Fruit fly (Drosophila melanogaster) whole organism, embryonic: ENCODE measurements around the gene sowi.
A peak's percentile ranks its signal among the peaks of the same experiment; 100 is the strongest.

ENCODE experiments used
- Antp ChIP-seq: fragments of 200-800 bp; sonication (Bioruptor generic); optimal IDR thresholded peaks from 3 replicates; lab custom pipeline; 2016; ENCODE audit warnings: missing biosample characterization, missing genetic modification characterization
- Blimp-1 ChIP-seq: fragments of 200-800 bp; sonication (Bioruptor generic); optimal IDR thresholded peaks from 3 replicates; lab custom pipeline; 2018; ENCODE audit warnings: missing biosample characterization, missing genetic modification characterization, mild to moderate bottlenecking, moderate library complexity, missing genetic modification reagents
- CG10267 ChIP-seq: fragments of 200-800 bp; sonication (Bioruptor generic); optimal IDR thresholded peaks from 2 replicates; lab custom pipeline; 2018; ENCODE audit warnings: missing biosample characterization, mild to moderate bottlenecking, missing genetic modification characterization, moderate library complexity
- CG10431 ChIP-seq: fragments of 200-800 bp; sonication (Bioruptor generic); optimal IDR thresholded peaks from 3 replicates; lab custom pipeline; 2018; ENCODE audit warnings: missing biosample characterization, mild to moderate bottlenecking, missing genetic modification characterization
- CG10543 ChIP-seq: fragments of 200-800 bp; sonication (Bioruptor generic); optimal IDR thresholded peaks from 3 replicates; lab custom pipeline; 2017; ENCODE audit warnings: missing biosample characterization, mild to moderate bottlenecking, missing genetic modification characterization, moderate library complexity
- CG12071 ChIP-seq: fragments of 200-800 bp; sonication (Bioruptor generic); optimal IDR thresholded peaks from 3 replicates; lab custom pipeline; 2018; ENCODE audit warnings: missing biosample characterization, mild to moderate bottlenecking, missing genetic modification characterization
- CG12236 ChIP-seq: fragments of 200-800 bp; sonication (Bioruptor generic); optimal IDR thresholded peaks from 2 replicates; lab custom pipeline; 2016; ENCODE audit warnings: missing biosample characterization, missing genetic modification characterization
- CG13775 ChIP-seq: fragments of 200-800 bp; sonication (Bioruptor generic); optimal IDR thresholded peaks from 3 replicates; lab custom pipeline; 2017; ENCODE audit warnings: missing biosample characterization, mild to moderate bottlenecking, missing genetic modification characterization
- CG14860 ChIP-seq: fragments of 200-800 bp; sonication (Bioruptor generic); IDR thresholded peaks from 3 replicates; pipeline ENCODE4 v1.3.6; 2022; ENCODE audit warnings: missing biosample characterization, missing genetic modification characterization; ENCODE audit not compliant: partially characterized antibody
- CG15696 ChIP-seq: fragments of 200-800 bp; sonication (Bioruptor generic); optimal IDR thresholded peaks from 2 replicates; lab custom pipeline; 2019; ENCODE audit warnings: missing biosample characterization, mild to moderate bottlenecking, missing genetic modification characterization, moderate library complexity
- CG16815 ChIP-seq: fragments of 200-800 bp; sonication (Bioruptor generic); optimal IDR thresholded peaks from 3 replicates; lab custom pipeline; 2017; ENCODE audit warnings: missing biosample characterization, mild to moderate bottlenecking, missing genetic modification characterization
- CG18262 ChIP-seq: fragments of 200-800 bp; optimal IDR thresholded peaks from 3 replicates; lab custom pipeline; 2019; ENCODE audit warnings: missing biosample characterization, mild to moderate bottlenecking, missing genetic modification characterization, moderate library complexity
- CG2129 ChIP-seq: fragments of 200-800 bp; sonication (Bioruptor generic); IDR thresholded peaks from 2 replicates; pipeline ENCODE4 v1.3.6; 2022; ENCODE audit warnings: missing biosample characterization, missing genetic modification characterization; ENCODE audit not compliant: partially characterized antibody
- CG2199 ChIP-seq: fragments of 200-800 bp; sonication (Bioruptor generic); IDR thresholded peaks from 3 replicates; pipeline ENCODE4 v1.3.6; 2022; ENCODE audit warnings: missing biosample characterization, missing genetic modification characterization
- CG32772 ChIP-seq: fragments of 200-800 bp; sonication (Bioruptor generic); IDR thresholded peaks from 2 replicates; pipeline ENCODE4 v1.3.6; 2022; ENCODE audit warnings: missing biosample characterization, missing genetic modification characterization
- CG34224 ChIP-seq: fragments of 200-800 bp; sonication (Bioruptor generic); IDR thresholded peaks from 3 replicates; pipeline ENCODE4 v1.3.6; 2022; ENCODE audit warnings: missing biosample characterization, missing genetic modification characterization; ENCODE audit not compliant: partially characterized antibody
- CG4424 ChIP-seq: fragments of 200-800 bp; sonication (Bioruptor generic); optimal IDR thresholded peaks from 3 replicates; lab custom pipeline; 2016; ENCODE audit warnings: missing biosample characterization, missing genetic modification characterization
- CG5180 ChIP-seq: fragments of 200-800 bp; sonication (Bioruptor generic); optimal IDR thresholded peaks from 3 replicates; lab custom pipeline; 2017; ENCODE audit warnings: missing biosample characterization, missing genetic modification characterization, mild to moderate bottlenecking, moderate library complexity, missing genetic modification reagents
- CG6791 ChIP-seq: fragments of 200-800 bp; sonication (Bioruptor generic); IDR thresholded peaks from 3 replicates; pipeline ENCODE4 v1.3.6; 2022; ENCODE audit warnings: missing biosample characterization, missing genetic modification characterization; ENCODE audit not compliant: partially characterized antibody
- CG7556 ChIP-seq: fragments of 200-800 bp; sonication (Bioruptor generic); optimal IDR thresholded peaks from 2 replicates; lab custom pipeline; 2017; ENCODE audit warnings: missing biosample characterization, mild to moderate bottlenecking, missing genetic modification characterization
- CG7963 ChIP-seq: fragments of 200-800 bp; sonication (Bioruptor generic); IDR thresholded peaks from 3 replicates; pipeline ENCODE4 v1.3.6; 2022; ENCODE audit warnings: missing biosample characterization, missing genetic modification characterization; ENCODE audit not compliant: partially characterized antibody
- CG9727 ChIP-seq: fragments of 200-800 bp; sonication (Bioruptor generic); optimal IDR thresholded peaks from 3 replicates; lab custom pipeline; 2017; ENCODE audit warnings: missing biosample characterization, mild to moderate bottlenecking, missing genetic modification characterization
- CG9932 ChIP-seq: fragments of 200-800 bp; sonication (Bioruptor generic); IDR thresholded peaks from 2 replicates; pipeline ENCODE4 v1.3.6; 2022; ENCODE audit warnings: missing biosample characterization, missing genetic modification characterization
- E2f2 ChIP-seq: fragments of 200-800 bp; sonication (Bioruptor generic); IDR thresholded peaks from 2 replicates; pipeline ENCODE4 v1.3.6; 2022; ENCODE audit warnings: missing biosample characterization, missing genetic modification characterization
- Eip74EF ChIP-seq, 2 experiments: fragments of 200-800 bp in 1 of 2; fragments of >200 bp in 1 of 2; sonication (Bioruptor generic) in 1 of 2; optimal IDR thresholded peaks; 2 replicates each; lab custom pipeline; 2017 to 2019; ENCODE audit warnings: missing biosample characterization in 2 of 2, missing genetic modification characterization in 2 of 2, mild to moderate bottlenecking in 1 of 2, moderate library complexity in 1 of 2
- Hey ChIP-seq: fragments of 200-800 bp; sonication (Bioruptor generic); optimal IDR thresholded peaks from 3 replicates; lab custom pipeline; 2018; ENCODE audit warnings: missing biosample characterization, mild to moderate bottlenecking, missing genetic modification characterization
- Hr78 ChIP-seq, 2 experiments: fragments of 200-800 bp in 1 of 2; fragments of >200 bp in 1 of 2; sonication (Bioruptor generic) in 1 of 2; optimal IDR thresholded peaks; 2 replicates each; lab custom pipeline; 2017 to 2019; ENCODE audit warnings: missing biosample characterization in 2 of 2, missing genetic modification characterization in 2 of 2, mild to moderate bottlenecking in 1 of 2, moderate library complexity in 1 of 2
- Meics ChIP-seq: fragments of 200-800 bp; sonication (Bioruptor generic); optimal IDR thresholded peaks from 2 replicates; lab custom pipeline; 2017; ENCODE audit warnings: missing biosample characterization, mild to moderate bottlenecking, missing genetic modification characterization
- NC2β ChIP-seq: fragments of 200-800 bp; sonication (Bioruptor generic); optimal IDR thresholded peaks from 2 replicates; lab custom pipeline; 2016; ENCODE audit warnings: missing biosample characterization, missing genetic modification characterization
- Opbp ChIP-seq: fragments of 200-800 bp; sonication (Bioruptor generic); IDR thresholded peaks from 3 replicates; pipeline ENCODE4 v1.3.6; 2022; ENCODE audit warnings: missing biosample characterization, missing genetic modification characterization; ENCODE audit not compliant: partially characterized antibody
- Pdp1 ChIP-seq, 2 experiments: fragments of 200-800 bp; sonication (Bioruptor generic); optimal IDR thresholded peaks; 3 replicates each; lab custom pipeline; 2016; ENCODE audit warnings: missing biosample characterization in 2 of 2, missing genetic modification characterization in 2 of 2, mild to moderate bottlenecking in 1 of 2, moderate library complexity in 1 of 2
- Sry-δ ChIP-seq: fragments of 200-800 bp; sonication (Bioruptor generic); optimal IDR thresholded peaks from 2 replicates; lab custom pipeline; 2016; ENCODE audit warnings: missing biosample characterization, missing genetic modification characterization
- Tbp ChIP-seq: fragments of >200 bp; optimal IDR thresholded peaks from 2 replicates; lab custom pipeline; 2018; ENCODE audit warnings: missing biosample characterization, missing genetic modification characterization
- abd-A ChIP-seq: fragments of 200-800 bp; sonication (Bioruptor generic); optimal IDR thresholded peaks from 3 replicates; lab custom pipeline; 2019; ENCODE audit warnings: missing biosample characterization, mild to moderate bottlenecking, missing genetic modification characterization, moderate library complexity
- amos ChIP-seq: fragments of 200-800 bp; sonication (Bioruptor generic); IDR thresholded peaks from 2 replicates; pipeline ENCODE4 v1.3.6; 2022; ENCODE audit warnings: missing biosample characterization, missing genetic modification characterization; ENCODE audit not compliant: partially characterized antibody
- ato ChIP-seq: fragments of 200-800 bp; sonication (Bioruptor generic); IDR thresholded peaks from 2 replicates; pipeline ENCODE4 v1.3.6; 2022; ENCODE audit warnings: missing biosample characterization, missing genetic modification characterization; ENCODE audit not compliant: partially characterized antibody
- inv ChIP-seq: fragments of 200-800 bp; sonication (Bioruptor generic); IDR thresholded peaks from 2 replicates; pipeline ENCODE4 v1.3.6; 2022; ENCODE audit warnings: missing biosample characterization, missing genetic modification characterization; ENCODE audit not compliant: partially characterized antibody
- lab ChIP-seq: fragments of 200-800 bp; sonication (Bioruptor generic); optimal IDR thresholded peaks from 3 replicates; lab custom pipeline; 2017; ENCODE audit warnings: missing biosample characterization, missing genetic modification characterization, mild to moderate bottlenecking, moderate library complexity, missing genetic modification reagents
- lilli ChIP-seq: fragments of 200-800 bp; sonication (Bioruptor generic); optimal IDR thresholded peaks from 3 replicates; lab custom pipeline; 2016; ENCODE audit warnings: missing biosample characterization, missing genetic modification characterization
- lola ChIP-seq, 3 experiments: fragments of >200 bp in 2 of 3; fragments of 200-800 bp in 1 of 3; sonication (Bioruptor generic) in 1 of 3; optimal IDR thresholded peaks; 2 replicates each; lab custom pipeline; 2017 to 2019; ENCODE audit warnings: missing biosample characterization in 3 of 3, missing genetic modification characterization in 3 of 3, mild to moderate bottlenecking in 1 of 3, moderate library complexity in 1 of 3
- phol ChIP-seq: fragments of 200-800 bp; sonication (Bioruptor generic); optimal IDR thresholded peaks from 3 replicates; lab custom pipeline; 2018; ENCODE audit warnings: missing biosample characterization, mild to moderate bottlenecking, missing genetic modification characterization, moderate library complexity
- prd ChIP-seq, 3 experiments: fragments of >200 bp in 2 of 3; fragments of 200-800 bp in 1 of 3; sonication (Bioruptor generic) in 1 of 3; optimal IDR thresholded peaks in 2 of 3; IDR thresholded peaks in 1 of 3; 2 replicates in 2 of 3; 3 replicates in 1 of 3; pipeline versions ENCODE4 v1.3.6 to Lab custom; 2017 to 2022; ENCODE audit warnings: missing biosample characterization in 1 of 3, missing genetic modification characterization in 1 of 3
- twi ChIP-seq: fragments of 200-800 bp; optimal IDR thresholded peaks from 2 replicates; lab custom pipeline; 2019; ENCODE audit warnings: missing biosample characterization, mild to moderate bottlenecking, missing genetic modification characterization, moderate library complexity
- unc-4 ChIP-seq: fragments of 200-800 bp; sonication (Bioruptor generic); IDR thresholded peaks from 2 replicates; pipeline ENCODE4 v1.3.6; 2022; ENCODE audit warnings: missing biosample characterization, missing genetic modification characterization; ENCODE audit not compliant: partially characterized antibody
- vnd ChIP-seq: fragments of 200-800 bp; sonication (Bioruptor generic); IDR thresholded peaks from 3 replicates; pipeline ENCODE4 v1.3.6; 2022; ENCODE audit warnings: missing biosample characterization, missing genetic modification characterization; ENCODE audit not compliant: partially characterized antibody

The sowi gene

dm6 chr3R:6672303-6673007, 44.8 kb upstream of the sowi start (continued):
- TF ChIP-seq CG10267 (tag; lab: Kevin White, UChicago) (peak; percentile 10), Pdp1 (GFP tag; optimal IDR thresholded peaks at IDR 0.05; lab: Kevin White, UChicago) (no peak), twi (tag; lab: Kevin White, UChicago) (no peak), CG14860 (peak; percentile 67), CG10431 (GFP tag; lab: Kevin White, UChicago) (no peak), ato (GFP tag; lab: Robert Waterston, UW) (peak; percentile 21; the same call in 1 of the 2 replicates), CG16815 (GFP tag; lab: Kevin White, UChicago) (peak; percentile 4), vnd (GFP tag; lab: Robert Waterston, UW) (0 out of 3 replicates have a peak, but pooled peaks have one; percentile 51), Opbp (GFP tag; lab: Robert Waterston, UW) (peak; percentile 31; the same call in 1 of the 3 replicates), CG9932 (no peak), NC2β (GFP tag; lab: Kevin White, UChicago) (no peak), CG5180 (peak; percentile 78), phol (tag; lab: Kevin White, UChicago) (peak; percentile 16), Meics (no peak), Sry-δ (GFP tag; lab: Kevin White, UChicago) (no peak), lab (GFP tag; lab: Kevin White, UChicago) (no peak), CG10543 (no peak), Hr78 (GFP tag; optimal IDR thresholded peaks at IDR 0.05; lab: Kevin White, UChicago) (no peak), prd (optimal IDR thresholded peaks at IDR 0.05; lab: Kevin White, UChicago) (no peak), prd (GFP tag; IDR thresholded peaks at IDR 0.05; lab: Robert Waterston, UW) (0 out of 3 replicates have a peak, but pooled peaks have one; percentile 23), CG32772 (GFP tag; lab: Robert Waterston, UW) (no peak), CG2199 (GFP tag; lab: Robert Waterston, UW) (0 out of 3 replicates have a peak, but pooled peaks have one; percentile 68), abd-A (tag; lab: Kevin White, UChicago) (no peak), CG12236 (GFP tag; lab: Kevin White, UChicago) (no peak), Hey (tag; lab: Kevin White, UChicago) (no peak), CG18262 (tag; lab: Kevin White, UChicago) (peak; percentile 63), inv (GFP tag; lab: Robert Waterston, UW) (peak; percentile 47; the same call in 1 of the 2 replicates), CG12071 (GFP tag; lab: Kevin White, UChicago) (no peak), CG7556 (GFP tag; lab: Kevin White, UChicago) (peak; percentile 49), CG4424 (GFP tag; lab: Kevin White, UChicago) (peak; percentile 30), unc-4 (GFP tag; lab: Robert Waterston, UW) (0 out of 2 replicates have a peak, but pooled peaks have one; percentile 26), CG7963 (GFP tag; lab: Robert Waterston, UW) (peak; percentile 59; the same call in 2 of the 3 replicates), CG2129 (peak; percentile 38; the same call in 1 of the 2 replicates), CG9727 (peak; percentile 30), CG34224 (GFP tag; lab: Robert Waterston, UW) (no peak), Antp (GFP tag; lab: Kevin White, UChicago) (no peak), Eip74EF (GFP tag; optimal IDR thresholded peaks at IDR 0.05; lab: Kevin White, UChicago) (no peak), E2f2 (GFP tag; lab: Robert Waterston, UW) (no peak), CG15696 (tag; lab: Kevin White, UChicago) (peak; percentile 18), Blimp-1 (GFP tag; lab: Kevin White, UChicago) (peak; percentile 64), lilli (GFP tag; lab: Kevin White, UChicago) (no peak), Tbp (GFP tag; lab: Kevin White, UChicago) (no peak), amos (GFP tag; lab: Robert Waterston, UW) (no peak), lola (GFP tag; optimal IDR thresholded peaks at IDR 0.05; lab: Kevin White, UChicago) (peak in 1 of 3 experiments; percentile 65), CG13775 (peak; percentile 18), CG6791 (GFP tag; lab: Robert Waterston, UW) (peak; percentile 72)
